Fruit fly (Drosophila melanogaster) whole organism, embryonic: ENCODE data around the gene CG5435.

Experiments used
- Antp ChIP-seq: fragments of 200-800 bp; sonication (Bioruptor generic); optimal IDR thresholded peaks from 3 replicates; lab custom pipeline; 2016; ENCODE audit warnings: missing biosample characterization, missing genetic modification characterization
- Atf6 ChIP-seq: fragments of 200-800 bp; sonication (Bioruptor generic); IDR thresholded peaks from 2 replicates; pipeline ENCODE4 v1.3.6; 2022; ENCODE audit warnings: missing biosample characterization, missing genetic modification characterization
- Bgb ChIP-seq: fragments of 200-800 bp; sonication (Bioruptor generic); IDR thresholded peaks from 2 replicates; pipeline ENCODE4 v1.3.6; 2022; ENCODE audit warnings: missing biosample characterization, missing genetic modification characterization; ENCODE audit not compliant: partially characterized antibody
- Bteb2 ChIP-seq: fragments of 200-800 bp; sonication (Bioruptor generic); optimal IDR thresholded peaks from 2 replicates; lab custom pipeline; 2016; ENCODE audit warnings: missing biosample characterization, missing genetic modification characterization
- CG1024 ChIP-seq: fragments of 200-800 bp; sonication (Bioruptor generic); IDR thresholded peaks from 2 replicates; pipeline ENCODE4 v1.3.6; 2022; ENCODE audit warnings: missing biosample characterization, missing genetic modification characterization
- CG10321 ChIP-seq: fragments of 200-800 bp; sonication (Bioruptor generic); IDR thresholded peaks from 2 replicates; pipeline ENCODE4 v1.3.6; 2022; ENCODE audit warnings: missing biosample characterization, missing genetic modification characterization
- CG12769 ChIP-seq: fragments of 200-800 bp; sonication (Bioruptor generic); optimal IDR thresholded peaks from 2 replicates; lab custom pipeline; 2019; ENCODE audit warnings: missing biosample characterization, mild to moderate bottlenecking, missing genetic modification characterization, moderate library complexity
- CG13775 ChIP-seq: fragments of 200-800 bp; sonication (Bioruptor generic); optimal IDR thresholded peaks from 3 replicates; lab custom pipeline; 2017; ENCODE audit warnings: missing biosample characterization, mild to moderate bottlenecking, missing genetic modification characterization
- CG13894 ChIP-seq: fragments of 200-800 bp; sonication (Bioruptor generic); optimal IDR thresholded peaks from 3 replicates; lab custom pipeline; 2018; ENCODE audit warnings: missing biosample characterization, mild to moderate bottlenecking, missing genetic modification characterization, moderate library complexity
- CG15696 ChIP-seq: fragments of 200-800 bp; sonication (Bioruptor generic); optimal IDR thresholded peaks from 2 replicates; lab custom pipeline; 2019; ENCODE audit warnings: missing biosample characterization, mild to moderate bottlenecking, missing genetic modification characterization, moderate library complexity
- CG34224 ChIP-seq: fragments of 200-800 bp; sonication (Bioruptor generic); IDR thresholded peaks from 3 replicates; pipeline ENCODE4 v1.3.6; 2022; ENCODE audit warnings: missing biosample characterization, missing genetic modification characterization; ENCODE audit not compliant: partially characterized antibody
- CG4282 ChIP-seq: fragments of 200-800 bp; sonication (Bioruptor generic); optimal IDR thresholded peaks from 2 replicates; lab custom pipeline; 2016; ENCODE audit warnings: missing biosample characterization, missing genetic modification characterization
- CG6272 ChIP-seq: fragments of 200-800 bp; sonication (Bioruptor generic); IDR thresholded peaks from 2 replicates; pipeline ENCODE4 v1.3.6; 2022; ENCODE audit warnings: missing biosample characterization, missing genetic modification characterization
- CG9797 ChIP-seq: fragments of 200-800 bp; sonication (Bioruptor generic); optimal IDR thresholded peaks from 3 replicates; lab custom pipeline; 2018; ENCODE audit warnings: missing biosample characterization, mild to moderate bottlenecking, missing genetic modification characterization
- Chrac-16 ChIP-seq: fragments of 200-800 bp; sonication (Bioruptor generic); optimal IDR thresholded peaks from 3 replicates; lab custom pipeline; 2016; ENCODE audit warnings: missing biosample characterization, missing genetic modification characterization
- Dad ChIP-seq: fragments of 200-800 bp; sonication (Bioruptor generic); optimal IDR thresholded peaks from 3 replicates; lab custom pipeline; 2016; ENCODE audit warnings: missing biosample characterization, missing genetic modification characterization
- Doc2 ChIP-seq: fragments of 200-800 bp; sonication (Bioruptor generic); IDR thresholded peaks from 2 replicates; pipeline ENCODE4 v1.3.6; 2022; ENCODE audit warnings: missing biosample characterization, missing genetic modification characterization
- Drgx ChIP-seq: fragments of 200-800 bp; sonication (Bioruptor generic); IDR thresholded peaks from 2 replicates; pipeline ENCODE4 v1.3.6; 2022; ENCODE audit warnings: missing biosample characterization, missing genetic modification characterization
- ERR ChIP-seq: fragments of 200-800 bp; sonication (Bioruptor generic); optimal IDR thresholded peaks from 2 replicates; lab custom pipeline; 2016; ENCODE audit warnings: missing biosample characterization, missing genetic modification characterization
- Ets97D ChIP-seq: fragments of 200-800 bp; sonication (Bioruptor generic); optimal IDR thresholded peaks from 3 replicates; lab custom pipeline; 2016; ENCODE audit warnings: missing biosample characterization, missing genetic modification characterization
- Gug ChIP-seq: fragments of 200-800 bp; sonication (Bioruptor generic); IDR thresholded peaks from 4 replicates; pipeline ENCODE4 v1.3.6; 2022; ENCODE audit warnings: missing biosample characterization, missing genetic modification characterization
- HLH4C ChIP-seq: fragments of 200-800 bp; sonication (Bioruptor generic); IDR thresholded peaks from 3 replicates; pipeline ENCODE4 v1.3.6; 2022; ENCODE audit warnings: missing biosample characterization, missing genetic modification characterization; ENCODE audit not compliant: partially characterized antibody
- HLH54F ChIP-seq: fragments of 200-800 bp; sonication (Bioruptor generic); optimal IDR thresholded peaks from 3 replicates; lab custom pipeline; 2016; ENCODE audit warnings: missing biosample characterization, missing genetic modification characterization
- Oaz ChIP-seq: fragments of 200-800 bp; sonication (Bioruptor generic); IDR thresholded peaks from 2 replicates; pipeline ENCODE4 v1.3.6; 2022; ENCODE audit warnings: missing biosample characterization, missing genetic modification characterization
- ac ChIP-seq: fragments of 200-800 bp; sonication (Bioruptor generic); optimal IDR thresholded peaks from 3 replicates; lab custom pipeline; 2017; ENCODE audit warnings: missing biosample characterization, mild to moderate bottlenecking, missing genetic modification characterization
- ash1 ChIP-seq: fragments of 200-800 bp; sonication (Bioruptor generic); optimal IDR thresholded peaks from 2 replicates; lab custom pipeline; 2018; ENCODE audit warnings: missing biosample characterization, mild to moderate bottlenecking, missing genetic modification characterization
- cad ChIP-seq: fragments of >200 bp; optimal IDR thresholded peaks from 2 replicates; lab custom pipeline; 2017; ENCODE audit warnings: missing biosample characterization, missing genetic modification characterization
- cato ChIP-seq: fragments of 200-800 bp; sonication (Bioruptor generic); optimal IDR thresholded peaks from 2 replicates; lab custom pipeline; 2016; ENCODE audit warnings: missing biosample characterization, missing genetic modification characterization, borderline replicate concordance
- disco-r ChIP-seq: fragments of 200-800 bp; sonication (Bioruptor generic); optimal IDR thresholded peaks from 2 replicates; lab custom pipeline; 2016; ENCODE audit warnings: missing biosample characterization, missing genetic modification characterization
- gcm ChIP-seq: fragments of 200-800 bp; sonication (Bioruptor generic); optimal IDR thresholded peaks from 2 replicates; lab custom pipeline; 2019; ENCODE audit warnings: missing biosample characterization, mild to moderate bottlenecking, missing genetic modification characterization, moderate library complexity
- gsb-n ChIP-seq: fragments of 200-800 bp; sonication (Bioruptor generic); optimal IDR thresholded peaks from 3 replicates; lab custom pipeline; 2018; ENCODE audit warnings: missing biosample characterization, mild to moderate bottlenecking, missing genetic modification characterization
- ham ChIP-seq: fragments of 200-800 bp; sonication (Bioruptor generic); IDR thresholded peaks from 2 replicates; pipeline ENCODE4 v1.3.6; 2022; ENCODE audit warnings: missing biosample characterization, missing genetic modification characterization
- ken ChIP-seq: fragments of 200-800 bp; sonication (Bioruptor generic); IDR thresholded peaks from 3 replicates; pipeline ENCODE4 v1.3.6; 2022; ENCODE audit warnings: missing biosample characterization, missing genetic modification characterization
- knrl ChIP-seq: fragments of 200-800 bp; sonication (Bioruptor generic); IDR thresholded peaks from 3 replicates; pipeline ENCODE4 v1.3.6; 2022; ENCODE audit warnings: missing biosample characterization, missing genetic modification characterization; ENCODE audit not compliant: partially characterized antibody
- nerfin-2 ChIP-seq: fragments of 200-800 bp; sonication (Bioruptor generic); IDR thresholded peaks from 2 replicates; pipeline ENCODE4 v1.3.6; 2022; ENCODE audit warnings: missing biosample characterization, missing genetic modification characterization; ENCODE audit not compliant: partially characterized antibody
- pb ChIP-seq: fragments of 200-800 bp; sonication (Bioruptor generic); optimal IDR thresholded peaks from 3 replicates; lab custom pipeline; 2016; ENCODE audit warnings: missing biosample characterization, missing genetic modification characterization
- peb ChIP-seq: fragments of 200-800 bp; sonication (Bioruptor generic); IDR thresholded peaks from 2 replicates; pipeline ENCODE4 v1.3.6; 2022; ENCODE audit warnings: missing biosample characterization, missing genetic modification characterization
- prd ChIP-seq, 3 experiments: fragments of >200 bp in 2 of 3; fragments of 200-800 bp in 1 of 3; sonication (Bioruptor generic) in 1 of 3; optimal IDR thresholded peaks in 2 of 3; IDR thresholded peaks in 1 of 3; 2 replicates in 2 of 3; 3 replicates in 1 of 3; pipeline versions ENCODE4 v1.3.6 to Lab custom; 2017 to 2022; ENCODE audit warnings: missing biosample characterization in 1 of 3, missing genetic modification characterization in 1 of 3
- sd ChIP-seq: fragments of 200-800 bp; sonication (Bioruptor generic); optimal IDR thresholded peaks from 3 replicates; lab custom pipeline; 2018; ENCODE audit warnings: missing biosample characterization, mild to moderate bottlenecking, missing genetic modification characterization, moderate library complexity
- slou ChIP-seq: fragments of 200-800 bp; sonication (Bioruptor generic); optimal IDR thresholded peaks from 3 replicates; lab custom pipeline; 2016; ENCODE audit warnings: missing biosample characterization, missing genetic modification characterization
- sna ChIP-seq: fragments of 200-800 bp; sonication (Bioruptor generic); IDR thresholded peaks from 2 replicates; pipeline ENCODE4 v1.3.6; 2022; ENCODE audit warnings: missing biosample characterization, missing genetic modification characterization; ENCODE audit not compliant: partially characterized antibody
- so ChIP-seq: fragments of 200-800 bp; sonication (Bioruptor generic); IDR thresholded peaks from 3 replicates; pipeline ENCODE4 v1.3.6; 2022; ENCODE audit warnings: missing biosample characterization, missing genetic modification characterization
- toy ChIP-seq: fragments of 200-800 bp; sonication (Bioruptor generic); IDR thresholded peaks from 2 replicates; pipeline ENCODE4 v1.3.6; 2022; ENCODE audit warnings: missing biosample characterization, missing genetic modification characterization
- ttk ChIP-seq: fragments of 200-800 bp; sonication (Bioruptor generic); IDR thresholded peaks from 2 replicates; pipeline ENCODE4 v2.1.2; 2022; ENCODE audit warnings: missing biosample characterization, missing genetic modification characterization
- wek ChIP-seq: fragments of 200-800 bp; sonication (Bioruptor generic); optimal IDR thresholded peaks from 3 replicates; lab custom pipeline; 2018; ENCODE audit warnings: missing biosample characterization, mild to moderate bottlenecking, missing genetic modification characterization, moderate library complexity
- zen ChIP-seq: fragments of 200-800 bp; sonication (Bioruptor generic); optimal IDR thresholded peaks from 3 replicates; lab custom pipeline; 2018; ENCODE audit warnings: missing biosample characterization, mild to moderate bottlenecking, missing genetic modification characterization, moderate library complexity
- zen2 ChIP-seq: fragments of 200-800 bp; sonication (Bioruptor generic); IDR thresholded peaks from 3 replicates; pipeline ENCODE4 v1.3.6; 2022; ENCODE audit warnings: missing biosample characterization, missing genetic modification characterization; ENCODE audit not compliant: partially characterized antibody

Gene CG5435

dm6 chr2L:12460767-12461739 lies 30.4 kb upstream of the CG5435 start (continued):
- peak; percentile 93 for TF ChIP-seq CG13894 (tag; lab: Kevin White, UChicago)
- no peak for TF ChIP-seq Gug (GFP tag; lab: Robert Waterston, UW)
- TF ChIP-seq nerfin-2 (GFP tag; lab: Robert Waterston, UW) = no peak
- no peak for TF ChIP-seq knrl (GFP tag; lab: Robert Waterston, UW)
- no peak for TF ChIP-seq Ets97D (GFP tag; lab: Kevin White, UChicago)
- no peak for TF ChIP-seq prd (optimal IDR thresholded peaks at IDR 0.05; lab: Kevin White, UChicago)
- peak; percentile 18; the same call in 1 of the 3 replicates for TF ChIP-seq prd (GFP tag; IDR thresholded peaks at IDR 0.05; lab: Robert Waterston, UW)
- peak; percentile 82; the same call in 2 of the 3 replicates for TF ChIP-seq so
- no peak for TF ChIP-seq Bteb2 (GFP tag; lab: Kevin White, UChicago)
- TF ChIP-seq toy (GFP tag; lab: Robert Waterston, UW) = 0 out of 2 replicates have a peak, but pooled peaks have one; percentile 6
- TF ChIP-seq cato (GFP tag; lab: Kevin White, UChicago) = no peak
- TF ChIP-seq CG6272 = no peak
- peak; percentile 44 for TF ChIP-seq disco-r (GFP tag; lab: Kevin White, UChicago)
- no peak for TF ChIP-seq slou
- TF ChIP-seq Chrac-16 = no peak
- TF ChIP-seq HLH54F (GFP tag; lab: Kevin White, UChicago) = no peak
- no peak; the same call in 1 of the 2 replicates for TF ChIP-seq ham
- no peak for TF ChIP-seq Doc2 (GFP tag; lab: Robert Waterston, UW)
- no peak for TF ChIP-seq cad
- peak; percentile 72 for TF ChIP-seq ac (GFP tag; lab: Kevin White, UChicago)
- TF ChIP-seq sna = no peak
- TF ChIP-seq CG34224 (GFP tag; lab: Robert Waterston, UW) = peak; percentile 46; the same call in 2 of the 3 replicates
- TF ChIP-seq ken (GFP tag; lab: Robert Waterston, UW) = no peak
- no peak for TF ChIP-seq gsb-n (tag; lab: Kevin White, UChicago)
- peak; percentile 78 for TF ChIP-seq CG15696
- TF ChIP-seq Oaz = no peak
- no peak for TF ChIP-seq CG9797 (GFP tag; lab: Kevin White, UChicago)
- TF ChIP-seq Drgx (GFP tag; lab: Robert Waterston, UW) = 0 out of 2 replicates have a peak, but pooled peaks have one; percentile 47
- TF ChIP-seq ERR = no peak
- no peak for TF ChIP-seq Antp
- TF ChIP-seq ttk (GFP tag; lab: Robert Waterston, UW) = no peak
- TF ChIP-seq CG13775 = peak; percentile 8
- TF ChIP-seq ash1 (GFP tag; lab: Kevin White, UChicago) = peak; percentile 48
- peak; percentile 65 for TF ChIP-seq gcm (GFP tag; lab: Kevin White, UChicago)
- TF ChIP-seq CG10321 (GFP tag; lab: Robert Waterston, UW) = no peak
- TF ChIP-seq pb (GFP tag; lab: Kevin White, UChicago) = no peak
- peak; percentile 60; the same call in 1 of the 3 replicates for TF ChIP-seq zen2 (GFP tag; lab: Robert Waterston, UW)
- TF ChIP-seq sd = peak; percentile 95
- no peak for TF ChIP-seq peb (GFP tag; lab: Robert Waterston, UW)
- TF ChIP-seq Atf6 (GFP tag; lab: Robert Waterston, UW) = peak; percentile 79
- no peak for TF ChIP-seq HLH4C (GFP tag; lab: Robert Waterston, UW)
- TF ChIP-seq Bgb = peak; percentile 48; the same call in 1 of the 2 replicates
- TF ChIP-seq CG1024 (GFP tag; lab: Robert Waterston, UW) = peak; percentile 38; the same call in 1 of the 2 replicates
- no peak for TF ChIP-seq Dad (GFP tag; lab: Kevin White, UChicago)
- peak; percentile 76 for TF ChIP-seq zen (tag; lab: Kevin White, UChicago)
- peak; percentile 86 for TF ChIP-seq wek (GFP tag; lab: Kevin White, UChicago)
- peak; percentile 56 for TF ChIP-seq CG12769 (tag; lab: Kevin White, UChicago)
- no peak for TF ChIP-seq CG4282 (GFP tag; lab: Kevin White, UChicago)
